Worm (Caenorhabditis elegans) whole organism, L4 larva: ENCODE data around the gene ekl-5.

Experiments used
- F37D6.2 ChIP-seq: sonication (generic microtip); optimal IDR thresholded peaks from 2 replicates; lab custom pipeline; 2016; ENCODE audit warnings: mild to moderate bottlenecking, missing genetic modification characterization, missing compliant biosample characterization
- Y105C5A.15 ChIP-seq: fragments of 200-800 bp; sonication (Bioruptor generic); IDR thresholded peaks from 2 replicates; pipeline ENCODE4 v1.3.6; 2022; ENCODE audit warnings: missing genetic modification characterization, missing compliant biosample characterization
- aha-1 ChIP-seq: fragments of 150-350 bp; peaks from one replicate; lab custom pipeline; 2014; ENCODE audit warnings: missing biosample characterization, missing genetic modification characterization
- ama-1 ChIP-seq: fragments of 150-350 bp; optimal IDR thresholded peaks from 2 replicates; lab custom pipeline; 2014; ENCODE audit warnings: inconsistent platforms, mixed read lengths
- arid-1 ChIP-seq: fragments of 200-800 bp; sonication (Bioruptor generic); conservative IDR thresholded peaks from 2 replicates; pipeline ENCODE4 v1.3.6; 2022; ENCODE audit warnings: missing genetic modification reagents, missing genetic modification characterization, missing compliant biosample characterization
- ceh-20 ChIP-seq: fragments of 200-800 bp; sonication (Bioruptor generic); IDR thresholded peaks from 2 replicates; pipeline ENCODE4 v1.3.6; 2022; ENCODE audit warnings: missing genetic modification reagents, missing genetic modification characterization, missing compliant biosample characterization
- ceh-28 ChIP-seq: fragments of 150-350 bp; optimal IDR thresholded peaks from 2 replicates; lab custom pipeline; 2014; ENCODE audit warnings: missing biosample characterization, missing genetic modification reagents, missing genetic modification characterization
- cey-2 ChIP-seq: sonication (generic microtip); optimal IDR thresholded peaks from 3 replicates; lab custom pipeline; 2017; ENCODE audit warnings: missing genetic modification characterization, mild to moderate bottlenecking, missing compliant biosample characterization, antibody characterized with exemption, borderline replicate concordance; ENCODE audit not compliant: insufficient read depth
- dmd-6 ChIP-seq: fragments of 200-800 bp; sonication (Bioruptor generic); IDR thresholded peaks from 2 replicates; pipeline ENCODE4 v1.3.6; 2022; ENCODE audit warnings: missing genetic modification reagents, missing genetic modification characterization, missing compliant biosample characterization
- dmd-9 ChIP-seq: fragments of 200-800 bp; sonication (Bioruptor generic); IDR thresholded peaks from 2 replicates; pipeline ENCODE4 v1.3.6; 2022; ENCODE audit warnings: missing genetic modification reagents, missing genetic modification characterization, missing compliant biosample characterization
- dpl-1 ChIP-seq: fragments of 150-350 bp; optimal IDR thresholded peaks from 2 replicates; lab custom pipeline; 2014; ENCODE audit warnings: missing biosample characterization, missing genetic modification reagents, missing genetic modification characterization
- dve-1 ChIP-seq: sonication (generic microtip); optimal IDR thresholded peaks from 2 replicates; lab custom pipeline; 2017; ENCODE audit warnings: antibody characterized with exemption, mild to moderate bottlenecking, missing genetic modification characterization, missing compliant biosample characterization; ENCODE audit not compliant: insufficient read depth
- fos-1 ChIP-seq: fragments of 150-350 bp; optimal IDR thresholded peaks from 2 replicates; lab custom pipeline; 2014; ENCODE audit warnings: missing biosample characterization, missing genetic modification characterization
- gei-8 ChIP-seq: fragments of 200-800 bp; sonication (Bioruptor generic); optimal IDR thresholded peaks from 2 replicates; lab custom pipeline; 2018; ENCODE audit warnings: mild to moderate bottlenecking, missing genetic modification characterization, missing compliant biosample characterization
- hmg-1.1 ChIP-seq: fragments of 200-800 bp; sonication (Bioruptor generic); IDR thresholded peaks from 2 replicates; pipeline ENCODE4 v1.3.6; 2022; ENCODE audit warnings: missing genetic modification reagents, missing genetic modification characterization, missing compliant biosample characterization
- lim-7 ChIP-seq: fragments of 200-800 bp; sonication (Bioruptor generic); IDR thresholded peaks from 2 replicates; pipeline ENCODE4 v1.3.6; 2022; ENCODE audit warnings: missing genetic modification characterization, missing compliant biosample characterization
- lin-15B ChIP-seq: fragments of 150-350 bp; sonication (generic microtip); optimal IDR thresholded peaks from 3 replicates; lab custom pipeline; 2014; ENCODE audit warnings: missing biosample characterization, missing genetic modification characterization
- lin-29 ChIP-seq: fragments of 200-800 bp; sonication (Bioruptor generic); IDR thresholded peaks from 2 replicates; pipeline ENCODE4 v1.3.6; 2022; ENCODE audit warnings: missing genetic modification reagents, missing genetic modification characterization, missing compliant biosample characterization
- lin-39 ChIP-seq: fragments of 150-350 bp; optimal IDR thresholded peaks from 2 replicates; lab custom pipeline; 2014; ENCODE audit warnings: missing biosample characterization, missing genetic modification reagents, missing genetic modification characterization
- lsy-2 ChIP-seq, 2 experiments: fragments of 150-350 bp in 1 of 2; sonication (generic microtip) in 1 of 2; optimal IDR thresholded peaks; 2 replicates each; lab custom pipeline; 2014 to 2017; ENCODE audit warnings: missing biosample characterization in 2 of 2, missing genetic modification characterization in 2 of 2
- mdl-1 ChIP-seq, 2 experiments: fragments of 150-350 bp in 1 of 2; sonication (generic microtip) in 1 of 2; optimal IDR thresholded peaks; 2 replicates each; lab custom pipeline; 2014 to 2017; ENCODE audit warnings: missing biosample characterization in 2 of 2, missing genetic modification characterization in 2 of 2
- mdt-29 ChIP-seq: fragments of 200-800 bp; sonication (Bioruptor generic); IDR thresholded peaks from 2 replicates; pipeline ENCODE4 v1.3.6; 2022; ENCODE audit warnings: missing genetic modification reagents, missing genetic modification characterization, missing compliant biosample characterization
- mes-2 ChIP-seq: sonication (generic microtip); optimal IDR thresholded peaks from 2 replicates; lab custom pipeline; 2016; ENCODE audit warnings: missing genotype, mild to moderate bottlenecking, missing genetic modification characterization, missing compliant biosample characterization; ENCODE audit not compliant: poor library complexity, severe bottlenecking
- mxl-3 ChIP-seq: fragments of 200-800 bp; sonication (Bioruptor generic); optimal IDR thresholded peaks from 2 replicates; lab custom pipeline; 2018; ENCODE audit warnings: mild to moderate bottlenecking, missing genetic modification characterization, missing compliant biosample characterization
- nhr-102 ChIP-seq: sonication (generic microtip); optimal IDR thresholded peaks from 2 replicates; lab custom pipeline; 2016; ENCODE audit warnings: mild to moderate bottlenecking, missing genetic modification characterization, moderate library complexity, missing compliant biosample characterization
- nhr-42 ChIP-seq: fragments of 200-800 bp; sonication (Bioruptor generic); IDR thresholded peaks from 2 replicates; pipeline ENCODE4 v1.3.6; 2022; ENCODE audit warnings: missing genetic modification characterization, missing compliant biosample characterization
- nhr-6 ChIP-seq: fragments of 150-350 bp; optimal IDR thresholded peaks from 2 replicates; lab custom pipeline; 2014; ENCODE audit warnings: missing biosample characterization, missing genetic modification characterization
- set-16 ChIP-seq: fragments of 200-800 bp; sonication (Bioruptor generic); IDR thresholded peaks from 2 replicates; pipeline ENCODE4 v1.3.6; 2022; ENCODE audit warnings: missing genetic modification reagents, missing genetic modification characterization, missing compliant biosample characterization
- snpc-1.2 ChIP-seq: fragments of 200-800 bp; sonication (Bioruptor generic); IDR thresholded peaks from 2 replicates; pipeline ENCODE4 v1.3.6; 2022; ENCODE audit warnings: missing genetic modification reagents, missing genetic modification characterization, missing compliant biosample characterization
- spr-3 ChIP-seq: fragments of 200-800 bp; sonication (Bioruptor generic); optimal IDR thresholded peaks from 2 replicates; lab custom pipeline; 2018; ENCODE audit warnings: mild to moderate bottlenecking, missing genetic modification characterization, missing compliant biosample characterization
- tag-97 ChIP-seq: fragments of 200-800 bp; sonication (Bioruptor generic); IDR thresholded peaks from 2 replicates; pipeline ENCODE4 v1.3.6; 2022; ENCODE audit warnings: missing genetic modification characterization, missing compliant biosample characterization
- unc-62 ChIP-seq, 3 experiments: fragments of 150-350 bp in 1 of 3; sonication (generic microtip); optimal IDR thresholded peaks in 2 of 3; peaks in 1 of 3; 1 replicate in 1 of 3; 2 replicates in 2 of 3; lab custom pipeline; 2014 to 2017; ENCODE audit warnings: missing biosample characterization in 3 of 3, missing genetic modification characterization in 3 of 3, missing genetic modification reagents in 3 of 3, missing genotype in 1 of 3
- vab-7 ChIP-seq: fragments of 200-800 bp; sonication (Bioruptor generic); IDR thresholded peaks from 2 replicates; pipeline ENCODE4 v1.3.6; 2022; ENCODE audit warnings: missing genetic modification reagents, missing genetic modification characterization, missing compliant biosample characterization
- zip-11 ChIP-seq: fragments of 200-800 bp; sonication (Bioruptor generic); IDR thresholded peaks from 2 replicates; pipeline ENCODE4 v1.3.6; 2022; ENCODE audit warnings: missing genetic modification characterization, missing compliant biosample characterization
- zip-2 ChIP-seq: fragments of 150-350 bp; optimal IDR thresholded peaks from 2 replicates; lab custom pipeline; 2014; ENCODE audit warnings: missing biosample characterization, missing genetic modification characterization
- ztf-7 ChIP-seq: fragments of 150-350 bp; optimal IDR thresholded peaks from 2 replicates; lab custom pipeline; 2014; ENCODE audit warnings: missing biosample characterization, missing genetic modification characterization

Gene ekl-5

DNA sequence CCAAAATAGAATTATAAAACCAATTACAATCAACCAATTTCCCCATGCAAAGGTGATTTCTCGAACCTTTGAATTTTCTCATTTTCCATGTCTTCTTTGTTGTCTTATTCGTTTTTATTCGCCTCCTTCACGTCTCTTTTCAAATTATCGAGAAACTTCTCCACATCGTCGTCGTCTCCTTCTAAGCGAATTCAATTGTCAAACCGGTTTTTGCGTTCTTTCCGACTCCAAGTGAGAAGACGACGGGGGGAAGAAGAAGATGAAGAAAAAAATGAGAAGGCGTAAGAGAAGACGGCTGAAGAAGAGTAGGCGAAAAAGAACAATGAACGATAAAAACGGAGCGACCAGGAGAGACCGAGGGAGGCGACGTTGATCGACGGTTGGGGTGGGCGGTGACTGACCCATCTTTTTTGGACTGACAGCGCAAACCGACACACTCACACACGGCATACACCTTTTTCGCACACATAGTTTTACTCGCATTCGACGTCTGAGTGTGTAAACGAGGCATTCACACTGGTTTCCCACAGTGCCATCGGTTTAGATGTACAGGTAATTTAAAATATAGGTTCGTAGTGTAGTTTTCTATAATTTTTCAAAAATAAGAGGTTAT, 3.5 kb upstream of the ekl-5 start (continued):
- peak; percentile 5 for TF ChIP-seq nhr-102
- peak; percentile 10 for TF ChIP-seq gei-8 (GFP tag; lab: Kevin White, UChicago)
- no peak for TF ChIP-seq lim-7 (GFP tag; lab: Robert Waterston, UW)
- TF ChIP-seq lin-29 (GFP tag; lab: Robert Waterston, UW), result 0 out of 2 replicates have a peak, but pooled peaks have one; percentile 37
- no peak for TF ChIP-seq spr-3 (GFP tag; lab: Kevin White, UChicago)
- TF ChIP-seq set-16 (GFP tag; lab: Robert Waterston, UW), result peak; percentile 47
- no peak for TF ChIP-seq dmd-9 (GFP tag; lab: Robert Waterston, UW)
- peak; percentile 9 for TF ChIP-seq ama-1 (lab: Kevin White, UChicago)
- TF ChIP-seq aha-1 (tag; lab: Kevin White, UChicago), result peak; percentile 90
- no peak for TF ChIP-seq ceh-28 (tag; lab: Kevin White, UChicago)
- TF ChIP-seq mdt-29, result peak; percentile 62; the same call in 1 of the 2 replicates
- TF ChIP-seq arid-1 (GFP tag; lab: Robert Waterston, UW), result no peak

DNA sequence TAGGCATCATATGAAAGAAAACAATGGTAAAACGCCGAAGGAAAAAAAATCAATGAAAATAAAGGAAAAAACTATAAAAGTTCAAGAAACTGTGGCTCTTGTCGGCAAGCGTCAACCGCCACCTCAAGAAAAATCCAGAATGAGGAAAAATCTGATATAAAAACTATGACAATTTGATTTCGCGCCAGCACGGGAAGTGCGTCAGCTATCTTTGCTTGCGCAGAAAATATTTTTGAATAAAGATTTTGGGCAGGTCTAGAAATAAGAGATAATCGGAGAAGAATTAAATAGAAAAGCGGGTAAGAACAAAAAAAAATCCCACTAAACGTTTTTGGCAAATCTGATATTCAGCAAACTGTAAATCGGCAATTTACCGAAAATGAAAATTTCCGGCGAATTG, 1.2 kb upstream of the ekl-5 start:
- TF ChIP-seq unc-62 (GFP tag; optimal IDR thresholded peaks at IDR 0.05 in 1 of 2; lab: Kevin White, UChicago), result peak in 1 of 2 experiments; percentile 1
- TF ChIP-seq unc-62 (tag; optimal IDR thresholded peaks at IDR 0.05; lab: Kevin White, UChicago), result no peak
- TF ChIP-seq lin-39 (tag; lab: Kevin White, UChicago), result no peak
- TF ChIP-seq mdl-1 (tag; optimal IDR thresholded peaks at IDR 0.05; lab: Kevin White, UChicago), result no peak
- TF ChIP-seq lsy-2 (tag; optimal IDR thresholded peaks at IDR 0.05; lab: Kevin White, UChicago), result peak in 1 of 2 experiments; percentile 23
- TF ChIP-seq dpl-1 (GFP tag; lab: Kevin White, UChicago), result peak; percentile 76
- no peak for TF ChIP-seq ama-1 (lab: Kevin White, UChicago)
- TF ChIP-seq tag-97, result no peak
- peak; percentile 31 for TF ChIP-seq dve-1 (tag; lab: Kevin White, UChicago)
- TF ChIP-seq mes-2 (tag; lab: Kevin White, UChicago), result peak; percentile 43
- TF ChIP-seq ztf-7 (tag; lab: Kevin White, UChicago), result no peak
- TF ChIP-seq dmd-6, result 0 out of 2 replicates have a peak, but pooled peaks have one; percentile 27
- TF ChIP-seq, all 104 proteins: peak for 6

DNA sequence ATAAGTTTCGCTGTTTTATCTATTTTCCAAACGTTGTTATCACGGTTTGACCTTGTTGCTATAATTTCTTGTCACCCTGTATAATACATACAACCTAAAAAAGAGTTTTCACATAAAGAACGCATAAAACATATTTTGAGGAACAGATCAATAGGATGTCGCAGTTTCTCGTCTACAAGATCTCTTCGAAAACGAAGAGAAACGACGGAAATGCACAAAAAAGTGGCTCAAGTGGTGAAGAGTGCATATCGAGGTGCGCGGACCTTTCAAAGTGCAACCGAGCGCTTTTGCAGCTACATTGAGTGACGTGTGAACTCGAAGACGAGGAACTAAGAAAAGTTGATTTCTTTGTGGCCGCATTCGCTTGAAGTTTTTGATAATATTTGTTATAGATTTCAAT, 2.7 kb downstream of the ekl-5 start, which contains the start of gene Y26E6A.2:
Y26E6A.2 (minus strand) TSS at position 101 of the 400 bp plus-strand sequence.
- no peak for TF ChIP-seq nhr-102
- no peak for TF ChIP-seq F37D6.2 (tag; lab: Kevin White, UChicago)
- no peak for TF ChIP-seq nhr-42 (GFP tag; lab: Robert Waterston, UW)
- TF ChIP-seq vab-7 (GFP tag; lab: Robert Waterston, UW), result no peak
- TF ChIP-seq mxl-3 (GFP tag; lab: Kevin White, UChicago), result no peak
- TF ChIP-seq lin-15B (tag; lab: Kevin White, UChicago), result no peak
- TF ChIP-seq cey-2, result no peak
- no peak for TF ChIP-seq fos-1
- TF ChIP-seq zip-11, result no peak
- TF ChIP-seq zip-2 (tag; lab: Kevin White, UChicago), result no peak
- no peak for TF ChIP-seq dve-1 (tag; lab: Kevin White, UChicago)
- no peak for TF ChIP-seq aha-1 (tag; lab: Kevin White, UChicago)
- TF ChIP-seq hmg-1.1 (GFP tag; lab: Robert Waterston, UW), result no peak
- no peak for TF ChIP-seq Y105C5A.15 (GFP tag; lab: Robert Waterston, UW)
- no peak for TF ChIP-seq snpc-1.2 (GFP tag; lab: Robert Waterston, UW)
- no peak for TF ChIP-seq nhr-6
- TF ChIP-seq ztf-7 (tag; lab: Kevin White, UChicago), result no peak
- no peak for TF ChIP-seq ama-1 (lab: Kevin White, UChicago)
- no peak for TF ChIP-seq spr-3 (GFP tag; lab: Kevin White, UChicago)
- TF ChIP-seq ceh-20 (GFP tag; lab: Robert Waterston, UW), result no peak
